Worm (Caenorhabditis elegans): ENCODE results near the gene ZK328.6.

Gene ZK328.6

DNA sequence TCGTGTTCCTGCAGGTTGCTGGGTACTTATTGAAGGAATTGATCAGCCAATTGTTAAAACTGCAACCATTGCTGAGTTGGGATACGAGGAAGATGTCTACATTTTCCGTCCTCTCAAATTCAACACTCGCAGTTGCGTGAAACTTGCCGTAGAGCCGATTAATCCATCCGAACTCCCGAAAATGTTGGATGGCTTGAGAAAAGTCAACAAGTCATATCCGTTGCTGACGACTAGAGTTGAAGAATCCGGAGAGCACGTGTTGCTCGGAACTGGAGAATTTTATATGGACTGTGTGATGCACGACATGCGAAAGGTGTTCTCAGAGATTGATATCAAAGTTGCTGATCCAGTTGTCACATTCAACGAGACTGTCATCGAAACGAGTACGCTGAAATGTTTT, 19.1 kb downstream of the ZK328.6 start:
- TF ChIP-seq isw-1 (GFP tag; IDR thresholded peaks at IDR 0.05) (no peak), C16A3.4 (tag; optimal IDR thresholded peaks at IDR 0.05) (no peak), nhr-77 (tag; optimal IDR thresholded peaks at IDR 0.05) (no peak), nhr-28 (tag; optimal IDR thresholded peaks at IDR 0.05) (no peak), hpl-2 (GFP tag; optimal IDR thresholded peaks at IDR 0.05) (no peak), ceh-90 (tag; optimal IDR thresholded peaks at IDR 0.05) (no peak), lin-15B (tag; optimal IDR thresholded peaks at IDR 0.05) (no peak), jun-1 (tag; optimal IDR thresholded peaks at IDR 0.05) (no peak), ces-1 (GFP tag; optimal IDR thresholded peaks at IDR 0.05) (no peak), mdl-1 (tag; optimal IDR thresholded peaks at IDR 0.05) (no peak), nhr-47 (tag; optimal IDR thresholded peaks at IDR 0.05) (no peak), unc-30 (tag; optimal IDR thresholded peaks at IDR 0.05) (no peak), alr-1 (tag; optimal IDR thresholded peaks at IDR 0.05; ENCODE audit: borderline replicate concordance) (no peak), mep-1 (tag; optimal IDR thresholded peaks at IDR 0.05) (no peak), zag-1 (tag; optimal IDR thresholded peaks at IDR 0.05) (no peak), hlh-4 (tag; optimal IDR thresholded peaks at IDR 0.05) (no peak), aha-1 (tag; optimal IDR thresholded peaks at IDR 0.05) (no peak)

ce11 chrIII:6008989-6009610, 21.3 kb downstream of the ZK328.6 start, which contains the start of the genes gcna-1 and eftu-2:
Gene gcna-1 (minus strand): TSS chrIII:6009084.
Gene eftu-2 (plus strand): TSS chrIII:6009560.
- TF ChIP-seq hlh-17 (GFP tag; optimal IDR thresholded peaks at IDR 0.05; ENCODE audit: borderline replicate concordance) (no peak), nhr-90 (tag; optimal IDR thresholded peaks at IDR 0.05; ENCODE audit: poor library complexity) (peak; percentile 43), nhr-76 (tag; optimal IDR thresholded peaks at IDR 0.05) (no peak), C34B4.2 (tag; optimal IDR thresholded peaks at IDR 0.05) (no peak), egl-27 (tag; optimal IDR thresholded peaks at IDR 0.05) (no peak), nhr-12 (tag; optimal IDR thresholded peaks at IDR 0.05) (no peak), hlh-4 (tag; optimal IDR thresholded peaks at IDR 0.05) (no peak), efl-1 (optimal IDR thresholded peaks at IDR 0.05) (peak; percentile 58 to 84), efl-1 (GFP tag; optimal IDR thresholded peaks at IDR 0.05 in 1 of 2) (peak; percentile 87 to 98), ceh-82 (tag; optimal IDR thresholded peaks at IDR 0.05) (no peak), irx-1 (tag; optimal IDR thresholded peaks at IDR 0.05) (peak; percentile 56), fkh-4 (tag; optimal IDR thresholded peaks at IDR 0.05; ENCODE audit: borderline replicate concordance) (no peak), tlp-1 (tag; optimal IDR thresholded peaks at IDR 0.05) (no peak), ceh-90 (tag; optimal IDR thresholded peaks at IDR 0.05) (no peak), unc-62 (GFP tag; optimal IDR thresholded peaks at IDR 0.05) (no peak), ceh-88 (GFP tag; IDR thresholded peaks at IDR 0.05) (no peak), nhr-85 (tag) (peak; percentile 69), snpc-4 (tag; optimal IDR thresholded peaks at IDR 0.05) (peak; percentile 31), grh-1 (GFP tag; IDR thresholded peaks at IDR 0.05) (no peak), fkh-8 (tag; optimal IDR thresholded peaks at IDR 0.05) (no peak), nhr-28 (tag; optimal IDR thresholded peaks at IDR 0.05) (no peak), lsy-2 (tag; optimal IDR thresholded peaks at IDR 0.05) (peak; percentile 78 to 97), unc-86 (tag; optimal IDR thresholded peaks at IDR 0.05) (peak; percentile 45), aly-2 (tag; optimal IDR thresholded peaks at IDR 0.05) (no peak), ets-5 (GFP tag; IDR thresholded peaks at IDR 0.05) (no peak), pax-3 (tag; optimal IDR thresholded peaks at IDR 0.05) (no peak), efl-3 (GFP tag; optimal IDR thresholded peaks at IDR 0.05) (no peak), sptf-1 (tag; optimal IDR thresholded peaks at IDR 0.05) (no peak), sox-4 (tag; optimal IDR thresholded peaks at IDR 0.05) (no peak), rnt-1 (tag; optimal IDR thresholded peaks at IDR 0.05) (no peak), mef-2 (tag; optimal IDR thresholded peaks at IDR 0.05) (no peak), nhr-19 (GFP tag; conservative IDR thresholded peaks at IDR 0.05) (peak; percentile 8; the same call in 1 of the 2 replicates), fos-1 (tag; optimal IDR thresholded peaks at IDR 0.05) (no peak), pag-3 (tag; optimal IDR thresholded peaks at IDR 0.05; ENCODE audit: borderline replicate concordance, insufficient read depth) (no peak), mab-9 (GFP tag; IDR thresholded peaks at IDR 0.05) (no peak), lin-14 (GFP tag; optimal IDR thresholded peaks at IDR 0.05) (peak; percentile 54), vab-15 (tag; optimal IDR thresholded peaks at IDR 0.05) (no peak), ztf-4 (tag; optimal IDR thresholded peaks at IDR 0.05) (no peak), unc-98 (GFP tag; IDR thresholded peaks at IDR 0.05) (no peak)

Measured in whole organism, L1 larva.